Worm (Caenorhabditis elegans) whole organism, late embryonic: ENCODE results near the gene col-155.

Source experiments
- ceh-9 ChIP-seq: sonication (generic microtip); optimal IDR thresholded peaks from 2 replicates; lab custom pipeline; 2016; ENCODE audit warnings: mild to moderate bottlenecking, missing genetic modification characterization, inconsistent platforms, missing compliant biosample characterization
- fax-1 ChIP-seq: sonication (generic microtip); optimal IDR thresholded peaks from 2 replicates; lab custom pipeline; 2016; ENCODE audit warnings: missing genotype, missing genetic modification characterization, missing compliant biosample characterization

DNA sequence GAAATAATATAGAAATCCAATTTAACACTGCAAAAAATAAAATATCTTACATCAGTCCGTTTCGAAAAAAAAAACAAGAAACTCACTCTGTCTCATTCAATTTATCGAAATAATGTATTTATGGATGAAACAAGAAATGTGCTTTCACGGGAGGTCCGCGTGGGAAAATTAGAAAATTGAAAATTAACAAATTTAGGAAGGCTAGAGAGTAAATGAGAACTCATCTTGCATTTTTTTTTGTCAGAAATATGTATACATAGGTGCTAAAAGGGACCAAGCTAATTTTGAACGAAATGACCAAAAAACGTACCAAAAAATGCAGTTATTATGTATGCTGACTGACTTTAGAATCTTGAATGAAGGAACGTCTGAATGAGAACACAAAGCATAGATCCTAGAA lies 34.9 kb upstream of the col-155 start, which contains the start of gene T26H10.2:
- TF ChIP-seq fax-1 (tag; lab: Kevin White, UChicago): no peak
- TF ChIP-seq ceh-9 (tag; lab: Kevin White, UChicago): no peak
